Worm (Caenorhabditis elegans) whole organism, young adult: ENCODE data around the gene chs-2.

ENCODE experiments used
- D2030.7 ChIP-seq: fragments of 200-800 bp; sonication (Bioruptor generic); IDR thresholded peaks from 2 replicates; pipeline ENCODE4 v1.3.6; 2022; ENCODE audit warnings: missing genetic modification reagents, missing genetic modification characterization, missing compliant biosample characterization
- F23B12.7 ChIP-seq: sonication (generic microtip); optimal IDR thresholded peaks from 2 replicates; lab custom pipeline; 2017; ENCODE audit warnings: missing genetic modification characterization, mild to moderate bottlenecking, missing compliant biosample characterization, antibody characterized with exemption, moderate library complexity; ENCODE audit not compliant: insufficient read depth
- akir-1 ChIP-seq: fragments of 200-800 bp; sonication (Bioruptor generic); optimal IDR thresholded peaks from 2 replicates; lab custom pipeline; 2018; ENCODE audit warnings: mild to moderate bottlenecking, missing genetic modification characterization, moderate library complexity, missing compliant biosample characterization
- aptf-2 ChIP-seq: fragments of 200-800 bp; sonication (Bioruptor generic); conservative IDR thresholded peaks from 2 replicates; pipeline ENCODE4 v1.3.6; 2022; ENCODE audit warnings: missing genetic modification reagents, missing genetic modification characterization, missing compliant biosample characterization
- pha-4 ChIP-seq: fragments of 150-350 bp; sonication (generic microtip); optimal IDR thresholded peaks from 2 replicates; lab custom pipeline; 2014; ENCODE audit warnings: missing biosample characterization, missing genetic modification reagents, missing genetic modification characterization
- rcor-1 ChIP-seq: fragments of 200-800 bp; sonication (Bioruptor generic); IDR thresholded peaks from 2 replicates; pipeline ENCODE4 v1.3.6; 2022; ENCODE audit warnings: missing genetic modification reagents, missing genetic modification characterization, missing compliant biosample characterization
- unc-130 ChIP-seq: sonication (generic microtip); optimal IDR thresholded peaks from 2 replicates; lab custom pipeline; 2016; ENCODE audit warnings: missing genetic modification reagents, missing genetic modification characterization, missing compliant biosample characterization
- ztf-22 ChIP-seq: fragments of 200-800 bp; sonication (Bioruptor generic); optimal IDR thresholded peaks from 2 replicates; lab custom pipeline; 2018; ENCODE audit warnings: mild to moderate bottlenecking, missing genetic modification characterization, moderate library complexity, missing compliant biosample characterization

DNA sequence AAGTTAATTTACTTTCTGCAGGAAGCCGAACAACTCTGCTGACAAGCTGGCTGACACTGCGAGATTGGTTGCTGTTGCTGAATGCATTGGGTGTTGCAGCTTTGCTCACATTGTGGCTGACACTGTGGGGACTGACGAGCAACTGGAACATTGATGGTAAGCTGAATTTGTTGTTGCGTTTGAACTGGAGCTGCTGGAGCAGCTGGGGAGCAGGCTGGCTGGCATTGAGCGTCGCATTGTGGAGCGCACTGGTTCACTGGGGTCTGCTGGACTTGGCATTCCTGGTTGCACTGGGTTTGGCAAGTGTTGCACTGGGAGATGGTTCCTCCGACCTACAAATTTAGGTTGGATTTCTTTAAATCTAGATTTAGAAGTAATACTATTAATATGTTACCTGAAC is 4.2 kb upstream of the chs-2 start:
- TF ChIP-seq D2030.7 (GFP tag; lab: Robert Waterston, UW) (no peak), akir-1 (no peak), rcor-1 (GFP tag; lab: Robert Waterston, UW) (no peak), pha-4 (no peak), ztf-22 (no peak), aptf-2 (GFP tag; lab: Robert Waterston, UW) (no peak), unc-130 (GFP tag; lab: Kevin White, UChicago) (no peak), F23B12.7 (no peak)
